Fruit fly (Drosophila melanogaster): ENCODE measurements around the gene grk.

Gene grk

dm6 chr2L:8433512-8433911, at the start of gene grk:
Gene grk, minus strand, starts transcription at chr2L:8433598.
- no peak for TF ChIP-seq ttk (optimal IDR thresholded peaks at IDR 0.05)
- TF ChIP-seq insv (optimal IDR thresholded peaks at IDR 0.05): no peak
- no peak for TF ChIP-seq Sin3A (optimal IDR thresholded peaks at IDR 0.05)
- no peak for TF ChIP-seq Myc (optimal IDR thresholded peaks at IDR 0.05)
- TF ChIP-seq psq (optimal IDR thresholded peaks at IDR 0.05): no peak
- TF ChIP-seq h (optimal IDR thresholded peaks at IDR 0.05): no peak

- no peak for TF ChIP-seq insv (optimal IDR thresholded peaks at IDR 0.05)
- no peak for TF ChIP-seq Myc (optimal IDR thresholded peaks at IDR 0.05)
- TF ChIP-seq h (optimal IDR thresholded peaks at IDR 0.05): no peak
- TF ChIP-seq psq (optimal IDR thresholded peaks at IDR 0.05): no peak
- no peak for TF ChIP-seq ttk (optimal IDR thresholded peaks at IDR 0.05)
- no peak for TF ChIP-seq Sin3A (optimal IDR thresholded peaks at IDR 0.05)
Measured at dm6 chr2L:8481623-8482424, 48.4 kb upstream of the grk start, which contains the start of gene CG43796. Gene CG43796, plus strand, starts transcription at chr2L:8482374.

- TF ChIP-seq h (optimal IDR thresholded peaks at IDR 0.05) (no peak), ttk (optimal IDR thresholded peaks at IDR 0.05) (no peak), insv (optimal IDR thresholded peaks at IDR 0.05) (no peak), Sin3A (optimal IDR thresholded peaks at IDR 0.05) (no peak)
Measured at dm6 chr2L:8480825-8481224, 47.4 kb upstream of the grk start.

- TF ChIP-seq insv (optimal IDR thresholded peaks at IDR 0.05) (no peak), psq (optimal IDR thresholded peaks at IDR 0.05) (no peak), Sin3A (optimal IDR thresholded peaks at IDR 0.05) (no peak)
Measured at dm6 chr2L:8478911-8479706, 45.7 kb upstream of the grk start.

- no peak for TF ChIP-seq insv (optimal IDR thresholded peaks at IDR 0.05)
- TF ChIP-seq psq (optimal IDR thresholded peaks at IDR 0.05): no peak
- no peak for TF ChIP-seq h (optimal IDR thresholded peaks at IDR 0.05)
- TF ChIP-seq ttk (optimal IDR thresholded peaks at IDR 0.05): no peak
- TF ChIP-seq Myc (optimal IDR thresholded peaks at IDR 0.05): no peak
- no peak for TF ChIP-seq Sin3A (optimal IDR thresholded peaks at IDR 0.05)
Measured at dm6 chr2L:8478379-8478778, 45.0 kb upstream of the grk start.

- TF ChIP-seq ttk (optimal IDR thresholded peaks at IDR 0.05): no peak
- TF ChIP-seq Sin3A (optimal IDR thresholded peaks at IDR 0.05): no peak
- TF ChIP-seq insv (optimal IDR thresholded peaks at IDR 0.05): no peak
- no peak for TF ChIP-seq Myc (optimal IDR thresholded peaks at IDR 0.05)
- no peak for TF ChIP-seq h (optimal IDR thresholded peaks at IDR 0.05)
- TF ChIP-seq psq (optimal IDR thresholded peaks at IDR 0.05): no peak
Measured at dm6 chr2L:8477971-8478370, 44.6 kb upstream of the grk start.

dm6 chr2L:8477049-8477448, 43.7 kb upstream of the grk start, which contains the start of gene CheA29a:
Gene CheA29a, plus strand, starts transcription at chr2L:8477349.
- TF ChIP-seq h (optimal IDR thresholded peaks at IDR 0.05) (no peak), Myc (optimal IDR thresholded peaks at IDR 0.05) (no peak), Sin3A (optimal IDR thresholded peaks at IDR 0.05) (no peak), psq (optimal IDR thresholded peaks at IDR 0.05) (no peak), ttk (optimal IDR thresholded peaks at IDR 0.05) (no peak), insv (optimal IDR thresholded peaks at IDR 0.05) (no peak)

- TF ChIP-seq h (optimal IDR thresholded peaks at IDR 0.05): no peak
- TF ChIP-seq insv (optimal IDR thresholded peaks at IDR 0.05): no peak
- TF ChIP-seq Myc (optimal IDR thresholded peaks at IDR 0.05): no peak
- TF ChIP-seq ttk (optimal IDR thresholded peaks at IDR 0.05): no peak
- no peak for TF ChIP-seq psq (optimal IDR thresholded peaks at IDR 0.05)
- no peak for TF ChIP-seq Sin3A (optimal IDR thresholded peaks at IDR 0.05)
Measured at dm6 chr2L:8473448-8473847, 40.0 kb upstream of the grk start.

dm6 chr2L:8471667-8472066, 38.3 kb upstream of the grk start:
- TF ChIP-seq psq (optimal IDR thresholded peaks at IDR 0.05) (no peak), ttk (optimal IDR thresholded peaks at IDR 0.05) (no peak), Myc (optimal IDR thresholded peaks at IDR 0.05) (no peak), Sin3A (optimal IDR thresholded peaks at IDR 0.05) (no peak), insv (optimal IDR thresholded peaks at IDR 0.05) (no peak), h (optimal IDR thresholded peaks at IDR 0.05) (no peak)

- no peak for TF ChIP-seq ttk (optimal IDR thresholded peaks at IDR 0.05)
- no peak for TF ChIP-seq psq (optimal IDR thresholded peaks at IDR 0.05)
- TF ChIP-seq Myc (optimal IDR thresholded peaks at IDR 0.05): no peak
- no peak for TF ChIP-seq insv (optimal IDR thresholded peaks at IDR 0.05)
- no peak for TF ChIP-seq h (optimal IDR thresholded peaks at IDR 0.05)
- no peak for TF ChIP-seq Sin3A (optimal IDR thresholded peaks at IDR 0.05)
Measured at dm6 chr2L:8468929-8469681, 35.7 kb upstream of the grk start.

dm6 chr2L:8466643-8467042, 33.2 kb upstream of the grk start, which contains the start of gene dachs:
Gene dachs, plus strand, starts transcription at chr2L:8466817.
- TF ChIP-seq Sin3A (optimal IDR thresholded peaks at IDR 0.05) (no peak), psq (optimal IDR thresholded peaks at IDR 0.05) (no peak), Myc (optimal IDR thresholded peaks at IDR 0.05) (no peak), h (optimal IDR thresholded peaks at IDR 0.05) (no peak), insv (optimal IDR thresholded peaks at IDR 0.05) (no peak), ttk (optimal IDR thresholded peaks at IDR 0.05) (no peak)
